Fruit fly (Drosophila melanogaster): ENCODE results near the gene fws.

Gene fws

dm6 chr2L:17449608-17450504 lies 31.0 kb downstream of the fws start, which contains the start of gene dl (continued):
- no peak for TF ChIP-seq D (optimal IDR thresholded peaks at IDR 0.05)
- TF ChIP-seq D (GFP tag; optimal IDR thresholded peaks at IDR 0.05), result no peak
- TF ChIP-seq CG16815 (GFP tag; optimal IDR thresholded peaks at IDR 0.05), result no peak
- TF ChIP-seq gfzf (GFP tag; optimal IDR thresholded peaks at IDR 0.05), result peak; percentile 10
- TF ChIP-seq grn (GFP tag; optimal IDR thresholded peaks at IDR 0.05), result no peak
- TF ChIP-seq CG42726 (GFP tag; IDR thresholded peaks at IDR 0.05; ENCODE audit: partially characterized antibody), result no peak; the same call in 1 of the 2 replicates
- TF ChIP-seq tio (GFP tag; optimal IDR thresholded peaks at IDR 0.05), result no peak
- TF ChIP-seq Dad (GFP tag; optimal IDR thresholded peaks at IDR 0.05), result no peak
- TF ChIP-seq dm (GFP tag; optimal IDR thresholded peaks at IDR 0.05), result no peak
- no peak for TF ChIP-seq ewg (GFP tag; optimal IDR thresholded peaks at IDR 0.05)
- TF ChIP-seq CG11504 (tag; optimal IDR thresholded peaks at IDR 0.05), result no peak
- TF ChIP-seq CG5245 (GFP tag; optimal IDR thresholded peaks at IDR 0.05), result no peak
- TF ChIP-seq CG7372 (GFP tag; IDR thresholded peaks at IDR 0.05), result no peak
- TF ChIP-seq Jarid2 (GFP tag; optimal IDR thresholded peaks at IDR 0.05), result peak; percentile 90
- TF ChIP-seq Trl (optimal IDR thresholded peaks at IDR 0.05), result peak; percentile 66 to 83
- no peak for TF ChIP-seq Trl (GFP tag; optimal IDR thresholded peaks at IDR 0.05)
- TF ChIP-seq pros (GFP tag; optimal IDR thresholded peaks at IDR 0.05), result no peak
- no peak for TF ChIP-seq CG14667 (GFP tag; IDR thresholded peaks at IDR 0.05)
- TF ChIP-seq dan (GFP tag; IDR thresholded peaks at IDR 0.05), result no peak
- TF ChIP-seq toy (GFP tag; IDR thresholded peaks at IDR 0.05), result no peak
- no peak for TF ChIP-seq CoRest (tag; optimal IDR thresholded peaks at IDR 0.05)
- no peak for TF ChIP-seq fu2 (GFP tag; optimal IDR thresholded peaks at IDR 0.05)
- TF ChIP-seq sens-2 (GFP tag; IDR thresholded peaks at IDR 0.05), result no peak
- no peak for TF ChIP-seq TFAM (GFP tag; optimal IDR thresholded peaks at IDR 0.05)
- TF ChIP-seq CG5953 (GFP tag; IDR thresholded peaks at IDR 0.05), result no peak
- TF ChIP-seq CG6272 (GFP tag; IDR thresholded peaks at IDR 0.05), result no peak
- no peak for TF ChIP-seq lov (optimal IDR thresholded peaks at IDR 0.05)
- TF ChIP-seq lov (GFP tag; IDR thresholded peaks at IDR 0.05), result no peak
- peak; percentile 12 for TF ChIP-seq schlank (tag; optimal IDR thresholded peaks at IDR 0.05)
- TF ChIP-seq ro (GFP tag; IDR thresholded peaks at IDR 0.05), result no peak
- TF ChIP-seq tin (GFP tag; optimal IDR thresholded peaks at IDR 0.05), result no peak
- TF ChIP-seq CG12219 (GFP tag; optimal IDR thresholded peaks at IDR 0.05), result no peak
- TF ChIP-seq CG14014 (GFP tag; IDR thresholded peaks at IDR 0.05), result no peak
- no peak for TF ChIP-seq Usf (GFP tag; optimal IDR thresholded peaks at IDR 0.05)
- TF ChIP-seq sna (GFP tag; IDR thresholded peaks at IDR 0.05; ENCODE audit: partially characterized antibody), result no peak
- TF ChIP-seq CG33213 (GFP tag; optimal IDR thresholded peaks at IDR 0.05), result no peak
- TF ChIP-seq esg (GFP tag; conservative IDR thresholded peaks at IDR 0.05), result no peak
- no peak for TF ChIP-seq CG10959 (GFP tag; IDR thresholded peaks at IDR 0.05)
- no peak for TF ChIP-seq gcm (GFP tag; optimal IDR thresholded peaks at IDR 0.05)
- no peak for TF ChIP-seq CG8478 (optimal IDR thresholded peaks at IDR 0.05)
- no peak for TF ChIP-seq ken (GFP tag; IDR thresholded peaks at IDR 0.05)
- no peak for TF ChIP-seq CG3407 (GFP tag; optimal IDR thresholded peaks at IDR 0.05)
- TF ChIP-seq gsb-n (tag; optimal IDR thresholded peaks at IDR 0.05), result no peak
- TF ChIP-seq PHDP (tag; optimal IDR thresholded peaks at IDR 0.05), result no peak
- peak; percentile 55; the same call in 2 of the 3 replicates for TF ChIP-seq row (GFP tag; IDR thresholded peaks at IDR 0.05)
- no peak for TF ChIP-seq fd96Cb (tag; optimal IDR thresholded peaks at IDR 0.05)
- TF ChIP-seq gt (GFP tag; IDR thresholded peaks at IDR 0.05), result no peak
- TF ChIP-seq ato (GFP tag; IDR thresholded peaks at IDR 0.05; ENCODE audit: partially characterized antibody), result peak; percentile 35; the same call in 1 of the 2 replicates
- TF ChIP-seq btn (GFP tag; optimal IDR thresholded peaks at IDR 0.05), result no peak
- TF ChIP-seq gsb (GFP tag; IDR thresholded peaks at IDR 0.05), result no peak
- peak; percentile 21 for TF ChIP-seq mirr (GFP tag; optimal IDR thresholded peaks at IDR 0.05)

All from whole organism, embryonic.